Fruit fly (Drosophila melanogaster): ENCODE measurements around the gene CG33927.

CG33927 gene

dm6 chr3R:4713775-4714360 is 23.5 kb upstream of the CG33927 start, which contains the start of gene eIF3f1:
eIF3f1 (minus strand) TSS chr3R:4714182.
- TF ChIP-seq pan (optimal IDR thresholded peaks at IDR 0.05) (no peak), CG8478 (optimal IDR thresholded peaks at IDR 0.05) (no peak), psq (optimal IDR thresholded peaks at IDR 0.05) (no peak), usp (GFP tag; optimal IDR thresholded peaks at IDR 0.05) (no peak), Dll (optimal IDR thresholded peaks at IDR 0.05) (no peak), EcR (GFP tag; optimal IDR thresholded peaks at IDR 0.05) (no peak)

dm6 chr3R:4712063-4712462 is 21.7 kb upstream of the CG33927 start:
- TF ChIP-seq Dll (optimal IDR thresholded peaks at IDR 0.05): no peak

- TF ChIP-seq CG8478 (optimal IDR thresholded peaks at IDR 0.05) (no peak), usp (GFP tag; optimal IDR thresholded peaks at IDR 0.05) (no peak), Dll (optimal IDR thresholded peaks at IDR 0.05) (no peak), pan (optimal IDR thresholded peaks at IDR 0.05) (no peak), EcR (GFP tag; optimal IDR thresholded peaks at IDR 0.05) (no peak), psq (optimal IDR thresholded peaks at IDR 0.05) (no peak)
Measured at dm6 chr3R:4706055-4706454, 15.6 kb upstream of the CG33927 start.

dm6 chr3R:4705167-4705566 is 14.8 kb upstream of the CG33927 start:
- TF ChIP-seq Dll (optimal IDR thresholded peaks at IDR 0.05) (no peak), CG8478 (optimal IDR thresholded peaks at IDR 0.05) (no peak), EcR (GFP tag; optimal IDR thresholded peaks at IDR 0.05) (no peak), pan (optimal IDR thresholded peaks at IDR 0.05) (no peak), psq (optimal IDR thresholded peaks at IDR 0.05) (no peak), usp (GFP tag; optimal IDR thresholded peaks at IDR 0.05) (no peak)

dm6 chr3R:4694805-4695204 is 4.4 kb upstream of the CG33927 start:
- TF ChIP-seq psq (optimal IDR thresholded peaks at IDR 0.05): no peak
- TF ChIP-seq pan (optimal IDR thresholded peaks at IDR 0.05): no peak
- TF ChIP-seq EcR (GFP tag; optimal IDR thresholded peaks at IDR 0.05): no peak
- TF ChIP-seq Dll (optimal IDR thresholded peaks at IDR 0.05): no peak
- no peak for TF ChIP-seq CG8478 (optimal IDR thresholded peaks at IDR 0.05)
- TF ChIP-seq usp (GFP tag; optimal IDR thresholded peaks at IDR 0.05): no peak

dm6 chr3R:4687207-4687606 is 3.2 kb downstream of the CG33927 start:
- TF ChIP-seq EcR (GFP tag; optimal IDR thresholded peaks at IDR 0.05) (no peak), CG8478 (optimal IDR thresholded peaks at IDR 0.05) (no peak), usp (GFP tag; optimal IDR thresholded peaks at IDR 0.05) (no peak), Dll (optimal IDR thresholded peaks at IDR 0.05) (no peak), psq (optimal IDR thresholded peaks at IDR 0.05) (no peak), pan (optimal IDR thresholded peaks at IDR 0.05) (no peak)

- TF ChIP-seq pan (optimal IDR thresholded peaks at IDR 0.05): no peak
- TF ChIP-seq psq (optimal IDR thresholded peaks at IDR 0.05): no peak
Measured at dm6 chr3R:4678362-4678761, 12.0 kb downstream of the CG33927 start.

- TF ChIP-seq psq (optimal IDR thresholded peaks at IDR 0.05): no peak
- peak in 1 of 2 experiments; percentile 51 for TF ChIP-seq EcR (GFP tag; optimal IDR thresholded peaks at IDR 0.05)
- TF ChIP-seq pan (optimal IDR thresholded peaks at IDR 0.05): no peak
- TF ChIP-seq Dll (optimal IDR thresholded peaks at IDR 0.05): no peak
- TF ChIP-seq usp (GFP tag; optimal IDR thresholded peaks at IDR 0.05): no peak
- TF ChIP-seq CG8478 (optimal IDR thresholded peaks at IDR 0.05): no peak
Measured at dm6 chr3R:4676981-4677665, 13.3 kb downstream of the CG33927 start.

dm6 chr3R:4667399-4668201 is 22.8 kb downstream of the CG33927 start:
- TF ChIP-seq pan (optimal IDR thresholded peaks at IDR 0.05) (no peak), Dll (optimal IDR thresholded peaks at IDR 0.05) (no peak), EcR (GFP tag; optimal IDR thresholded peaks at IDR 0.05) (peak in 1 of 2 experiments; percentile 96)

dm6 chr3R:4666014-4666652 is 24.3 kb downstream of the CG33927 start:
- TF ChIP-seq CG8478 (optimal IDR thresholded peaks at IDR 0.05) (no peak), Dll (optimal IDR thresholded peaks at IDR 0.05) (no peak), pan (optimal IDR thresholded peaks at IDR 0.05) (no peak), psq (optimal IDR thresholded peaks at IDR 0.05) (no peak), usp (GFP tag; optimal IDR thresholded peaks at IDR 0.05) (no peak), EcR (GFP tag; optimal IDR thresholded peaks at IDR 0.05) (no peak)

- TF ChIP-seq EcR (GFP tag; optimal IDR thresholded peaks at IDR 0.05): no peak
Measured at dm6 chr3R:4664947-4665346, 25.5 kb downstream of the CG33927 start.

dm6 chr3R:4664199-4664598 is 26.2 kb downstream of the CG33927 start:
- TF ChIP-seq Dll (optimal IDR thresholded peaks at IDR 0.05) (no peak), usp (GFP tag; optimal IDR thresholded peaks at IDR 0.05) (no peak), EcR (GFP tag; optimal IDR thresholded peaks at IDR 0.05) (no peak), CG8478 (optimal IDR thresholded peaks at IDR 0.05) (no peak)
